Fruit fly (Drosophila melanogaster) whole organism, embryonic: Measurements from ENCODE around the gene CG6700.

Experiments used
- Ada2b ChIP-seq: fragments of 200-800 bp; sonication (Bioruptor generic); IDR thresholded peaks from 2 replicates; pipeline ENCODE4 v1.3.6; 2022; ENCODE audit warnings: missing biosample characterization, missing genetic modification characterization
- B-H1 ChIP-seq: fragments of 200-800 bp; sonication (Bioruptor generic); IDR thresholded peaks from 3 replicates; pipeline ENCODE4 v1.3.6; 2022; ENCODE audit warnings: missing biosample characterization, missing genetic modification characterization
- CG10959 ChIP-seq: fragments of 200-800 bp; sonication (Bioruptor generic); IDR thresholded peaks from 2 replicates; pipeline ENCODE4 v1.3.6; 2022; ENCODE audit warnings: missing biosample characterization, missing genetic modification characterization
- CG10979 ChIP-seq: fragments of 200-800 bp; sonication (Bioruptor generic); optimal IDR thresholded peaks from 2 replicates; lab custom pipeline; 2018; ENCODE audit warnings: missing biosample characterization, mild to moderate bottlenecking, missing genetic modification characterization, moderate library complexity
- CG11247 ChIP-seq: fragments of 200-800 bp; sonication (Bioruptor generic); IDR thresholded peaks from 2 replicates; pipeline ENCODE4 v1.3.6; 2022; ENCODE audit warnings: missing biosample characterization, missing genetic modification characterization
- CG1233 ChIP-seq: fragments of 200-800 bp; sonication (Bioruptor generic); optimal IDR thresholded peaks from 4 replicates; lab custom pipeline; 2018; ENCODE audit warnings: missing biosample characterization, mild to moderate bottlenecking, missing genetic modification characterization
- CG13296 ChIP-seq: fragments of 200-800 bp; sonication (Bioruptor generic); optimal IDR thresholded peaks from 3 replicates; lab custom pipeline; 2018; ENCODE audit warnings: missing biosample characterization, mild to moderate bottlenecking, missing genetic modification characterization
- CG17359 ChIP-seq: fragments of 200-800 bp; sonication (Bioruptor generic); optimal IDR thresholded peaks from 3 replicates; lab custom pipeline; 2018; ENCODE audit warnings: missing biosample characterization, mild to moderate bottlenecking, missing genetic modification characterization, moderate library complexity
- CG2712 ChIP-seq: fragments of 200-800 bp; optimal IDR thresholded peaks from 3 replicates; lab custom pipeline; 2019; ENCODE audit warnings: missing biosample characterization, mild to moderate bottlenecking, missing genetic modification characterization, moderate library complexity
- CG3847 ChIP-seq: fragments of 200-800 bp; sonication (Bioruptor generic); IDR thresholded peaks from 2 replicates; pipeline ENCODE4 v1.3.6; 2022; ENCODE audit warnings: missing biosample characterization, missing genetic modification characterization
- CG4424 ChIP-seq: fragments of 200-800 bp; sonication (Bioruptor generic); optimal IDR thresholded peaks from 3 replicates; lab custom pipeline; 2016; ENCODE audit warnings: missing biosample characterization, missing genetic modification characterization
- CG5953 ChIP-seq: fragments of 200-800 bp; sonication (Bioruptor generic); IDR thresholded peaks from 2 replicates; pipeline ENCODE4 v1.3.6; 2022; ENCODE audit warnings: missing biosample characterization, missing genetic modification characterization
- CG7271 ChIP-seq: fragments of 200-800 bp; sonication (Bioruptor generic); optimal IDR thresholded peaks from 2 replicates; lab custom pipeline; 2018; ENCODE audit warnings: missing biosample characterization, mild to moderate bottlenecking, missing genetic modification characterization, moderate library complexity
- CG7839 ChIP-seq: fragments of 200-800 bp; sonication (Bioruptor generic); optimal IDR thresholded peaks from 3 replicates; lab custom pipeline; 2018; ENCODE audit warnings: missing biosample characterization, mild to moderate bottlenecking, missing genetic modification characterization, moderate library complexity
- CG7928 ChIP-seq: fragments of 200-800 bp; sonication (Bioruptor generic); optimal IDR thresholded peaks from 2 replicates; lab custom pipeline; 2017; ENCODE audit warnings: missing biosample characterization, mild to moderate bottlenecking, missing genetic modification characterization
- CG9215 ChIP-seq: fragments of 200-800 bp; sonication (Bioruptor generic); IDR thresholded peaks from 2 replicates; pipeline ENCODE4 v1.3.6; 2022; ENCODE audit warnings: missing biosample characterization, missing genetic modification characterization
- CG9817 ChIP-seq: fragments of 200-800 bp; sonication (Bioruptor generic); optimal IDR thresholded peaks from 2 replicates; lab custom pipeline; 2018; ENCODE audit warnings: missing biosample characterization, mild to moderate bottlenecking, missing genetic modification characterization, moderate library complexity
- CG9932 ChIP-seq: fragments of 200-800 bp; sonication (Bioruptor generic); IDR thresholded peaks from 2 replicates; pipeline ENCODE4 v1.3.6; 2022; ENCODE audit warnings: missing biosample characterization, missing genetic modification characterization
- Camta ChIP-seq: fragments of 200-800 bp; sonication (Bioruptor generic); optimal IDR thresholded peaks from 2 replicates; lab custom pipeline; 2016; ENCODE audit warnings: missing biosample characterization, missing genetic modification characterization
- CoRest ChIP-seq: fragments of 200-800 bp; sonication (Bioruptor generic); optimal IDR thresholded peaks from 3 replicates; lab custom pipeline; 2018; ENCODE audit warnings: missing biosample characterization, mild to moderate bottlenecking, missing genetic modification characterization, moderate library complexity
- D19A ChIP-seq: fragments of 200-800 bp; optimal IDR thresholded peaks from 3 replicates; lab custom pipeline; 2019; ENCODE audit warnings: missing biosample characterization, mild to moderate bottlenecking, missing genetic modification characterization, moderate library complexity
- Dll ChIP-seq: fragments of 200-800 bp; sonication (Bioruptor generic); IDR thresholded peaks from 4 replicates; pipeline ENCODE4 v1.3.6; 2022; ENCODE audit warnings: missing biosample characterization, missing genetic modification characterization; ENCODE audit not compliant: partially characterized antibody
- Fer3 ChIP-seq: fragments of 200-800 bp; sonication (Bioruptor generic); optimal IDR thresholded peaks from 2 replicates; lab custom pipeline; 2018; ENCODE audit warnings: missing biosample characterization, mild to moderate bottlenecking, missing genetic modification characterization, moderate library complexity
- HLH54F ChIP-seq: fragments of 200-800 bp; sonication (Bioruptor generic); optimal IDR thresholded peaks from 3 replicates; lab custom pipeline; 2016; ENCODE audit warnings: missing biosample characterization, missing genetic modification characterization
- Hsf ChIP-seq: fragments of 200-800 bp; sonication (Bioruptor generic); optimal IDR thresholded peaks from 3 replicates; lab custom pipeline; 2016; ENCODE audit warnings: missing biosample characterization, missing genetic modification characterization
- Mad ChIP-seq: fragments of 200-800 bp; sonication (Bioruptor generic); optimal IDR thresholded peaks from 2 replicates; lab custom pipeline; 2016; ENCODE audit warnings: missing biosample characterization, missing genetic modification characterization
- Optix ChIP-seq: fragments of 200-800 bp; sonication (Bioruptor generic); IDR thresholded peaks from 3 replicates; pipeline ENCODE4 v1.3.6; 2022; ENCODE audit warnings: missing biosample characterization, missing genetic modification characterization
- Side ChIP-seq: fragments of 200-800 bp; sonication (Bioruptor generic); optimal IDR thresholded peaks from 2 replicates; lab custom pipeline; 2016; ENCODE audit warnings: missing biosample characterization, missing genetic modification characterization
- Sox102F ChIP-seq: fragments of 200-800 bp; sonication (Bioruptor generic); optimal IDR thresholded peaks from 2 replicates; lab custom pipeline; 2018; ENCODE audit warnings: missing biosample characterization, mild to moderate bottlenecking, missing genetic modification characterization, moderate library complexity
- bbx ChIP-seq: fragments of 200-800 bp; sonication (Bioruptor generic); IDR thresholded peaks from 2 replicates; pipeline ENCODE4 v1.3.6; 2022; ENCODE audit warnings: missing biosample characterization, missing genetic modification characterization; ENCODE audit not compliant: partially characterized antibody
- bsh ChIP-seq, 2 experiments: fragments of 200-800 bp; sonication (Bioruptor generic); optimal IDR thresholded peaks; 2 replicates each; lab custom pipeline; 2017 to 2018; ENCODE audit warnings: mild to moderate bottlenecking in 2 of 2, missing biosample characterization in 2 of 2, missing genetic modification characterization in 2 of 2, moderate library complexity in 1 of 2
- dati ChIP-seq: fragments of 200-800 bp; sonication (Bioruptor generic); IDR thresholded peaks from 2 replicates; pipeline ENCODE4 v1.3.6; 2022; ENCODE audit warnings: missing biosample characterization, missing genetic modification characterization
- grau ChIP-seq: fragments of 200-800 bp; optimal IDR thresholded peaks from 3 replicates; lab custom pipeline; 2019; ENCODE audit warnings: missing biosample characterization, mild to moderate bottlenecking, missing genetic modification characterization, moderate library complexity
- ind ChIP-seq: fragments of 200-800 bp; sonication (Bioruptor generic); optimal IDR thresholded peaks from 3 replicates; lab custom pipeline; 2016; ENCODE audit warnings: missing biosample characterization, missing genetic modification characterization
- kah ChIP-seq: fragments of 200-800 bp; sonication (Bioruptor generic); optimal IDR thresholded peaks from 2 replicates; lab custom pipeline; 2018; ENCODE audit warnings: missing biosample characterization, mild to moderate bottlenecking, missing genetic modification characterization
- kay ChIP-seq: fragments of 200-800 bp; sonication (Bioruptor generic); optimal IDR thresholded peaks from 2 replicates; lab custom pipeline; 2016; ENCODE audit warnings: missing biosample characterization, missing genetic modification characterization
- ken ChIP-seq: fragments of 200-800 bp; sonication (Bioruptor generic); IDR thresholded peaks from 3 replicates; pipeline ENCODE4 v1.3.6; 2022; ENCODE audit warnings: missing biosample characterization, missing genetic modification characterization
- nom ChIP-seq: fragments of 200-800 bp; sonication (Bioruptor generic); optimal IDR thresholded peaks from 2 replicates; lab custom pipeline; 2017; ENCODE audit warnings: missing biosample characterization, missing genetic modification characterization, mild to moderate bottlenecking, moderate library complexity, missing genetic modification reagents
- oc ChIP-seq: fragments of 200-800 bp; sonication (Bioruptor generic); optimal IDR thresholded peaks from 2 replicates; lab custom pipeline; 2018; ENCODE audit warnings: missing biosample characterization, mild to moderate bottlenecking, missing genetic modification characterization, moderate library complexity
- otp ChIP-seq: fragments of 200-800 bp; sonication (Bioruptor generic); IDR thresholded peaks from 3 replicates; pipeline ENCODE4, ENCODE4 v1.3.6; 2022; ENCODE audit warnings: missing biosample characterization, missing genetic modification characterization
- pho ChIP-seq: fragments of 200-800 bp; sonication (Bioruptor generic); optimal IDR thresholded peaks from 2 replicates; lab custom pipeline; 2016; ENCODE audit warnings: missing biosample characterization, missing genetic modification characterization
- pros ChIP-seq: fragments of 200-800 bp; sonication (Bioruptor generic); optimal IDR thresholded peaks from 3 replicates; lab custom pipeline; 2019; ENCODE audit warnings: missing biosample characterization, mild to moderate bottlenecking, missing genetic modification characterization, moderate library complexity
- psq ChIP-seq: fragments of 200-800 bp; sonication (Bioruptor generic); optimal IDR thresholded peaks from 2 replicates; lab custom pipeline; 2017; ENCODE audit warnings: missing biosample characterization, missing genetic modification characterization
- sens ChIP-seq: fragments of 200-800 bp; sonication (Bioruptor generic); peaks from one replicate; lab custom pipeline; 2016; ENCODE audit warnings: missing biosample characterization, missing genetic modification characterization
- sob ChIP-seq: fragments of 200-800 bp; sonication (Bioruptor generic); IDR thresholded peaks from 2 replicates; pipeline ENCODE4 v1.3.6; 2022; ENCODE audit warnings: missing biosample characterization, missing genetic modification characterization
- stc ChIP-seq: fragments of 200-800 bp; sonication (Bioruptor generic); IDR thresholded peaks from 2 replicates; pipeline ENCODE4 v1.3.6; 2022; ENCODE audit warnings: missing biosample characterization, missing genetic modification characterization
- sug ChIP-seq: fragments of 200-800 bp; optimal IDR thresholded peaks from 2 replicates; lab custom pipeline; 2019; ENCODE audit warnings: missing biosample characterization, mild to moderate bottlenecking, missing genetic modification characterization, moderate library complexity
- wdn ChIP-seq: fragments of 200-800 bp; sonication (Bioruptor generic); IDR thresholded peaks from 2 replicates; pipeline ENCODE4 v1.3.6; 2022; ENCODE audit warnings: missing biosample characterization, missing genetic modification characterization
- zen2 ChIP-seq: fragments of 200-800 bp; sonication (Bioruptor generic); IDR thresholded peaks from 3 replicates; pipeline ENCODE4 v1.3.6; 2022; ENCODE audit warnings: missing biosample characterization, missing genetic modification characterization; ENCODE audit not compliant: partially characterized antibody
- zfh2 ChIP-seq: fragments of 200-800 bp; sonication (Bioruptor generic); optimal IDR thresholded peaks from 2 replicates; lab custom pipeline; 2016; ENCODE audit warnings: missing biosample characterization, missing genetic modification characterization

Gene CG6700

dm6 chr2L:10856328-10856942 lies 14.0 kb upstream of the CG6700 start, which contains the start of gene Dnz1 (continued):
- TF ChIP-seq CG3847 (GFP tag; lab: Robert Waterston, UW) (peak; percentile 65), Dll (GFP tag; lab: Robert Waterston, UW) (no peak), CoRest (peak; percentile 52), HLH54F (peak; percentile 38), pros (no peak), stc (GFP tag; lab: Robert Waterston, UW) (peak; percentile 53), CG1233 (GFP tag; lab: Kevin White, UChicago) (peak; percentile 24), sob (GFP tag; lab: Robert Waterston, UW) (peak; percentile 81), kay (GFP tag; lab: Kevin White, UChicago) (peak; percentile 7), ken (GFP tag; lab: Robert Waterston, UW) (peak; percentile 63; the same call in 1 of the 3 replicates), Hsf (peak; percentile 56), Mad (GFP tag; lab: Kevin White, UChicago) (no peak), ind (GFP tag; lab: Kevin White, UChicago) (peak; percentile 43), bbx (GFP tag; lab: Robert Waterston, UW) (no peak), oc (tag; lab: Kevin White, UChicago) (peak; percentile 10), Side (peak; percentile 42), zen2 (GFP tag; lab: Robert Waterston, UW) (no peak), CG10979 (tag; lab: Kevin White, UChicago) (peak; percentile 53), CG5953 (GFP tag; lab: Robert Waterston, UW) (peak; percentile 55; the same call in 1 of the 2 replicates), CG4424 (peak; percentile 58), psq (GFP tag; lab: Kevin White, UChicago) (no peak), pho (GFP tag; lab: Kevin White, UChicago) (peak; percentile 26), Optix (GFP tag; lab: Robert Waterston, UW) (peak; percentile 46; the same call in 1 of the 3 replicates), Camta (GFP tag; lab: Kevin White, UChicago) (peak; percentile 3), Fer3 (peak; percentile 48), otp (GFP tag; lab: Robert Waterston, UW) (peak; percentile 59; the same call in 1 of the 3 replicates), sug (peak; percentile 60), B-H1 (GFP tag; lab: Robert Waterston, UW) (peak; percentile 19; the same call in 1 of the 3 replicates), CG9817 (tag; lab: Kevin White, UChicago) (peak; percentile 28), kah (GFP tag; lab: Kevin White, UChicago) (no peak), grau (peak; percentile 58), CG11247 (GFP tag; lab: Robert Waterston, UW) (peak; percentile 75), wdn (peak; percentile 54; the same call in 1 of the 2 replicates), Sox102F (GFP tag; lab: Kevin White, UChicago) (peak; percentile 48), Ada2b (peak; percentile 49), sens (GFP tag; lab: Kevin White, UChicago) (peak; percentile 83), CG9215 (GFP tag; lab: Robert Waterston, UW) (peak; percentile 36; the same call in 1 of the 2 replicates), CG7839 (tag; lab: Kevin White, UChicago) (peak; percentile 68), CG9932 (GFP tag; lab: Robert Waterston, UW) (peak; percentile 92), CG13296 (GFP tag; lab: Kevin White, UChicago) (peak; percentile 48), CG7928 (GFP tag; lab: Kevin White, UChicago) (peak; percentile 34), dati (no peak), D19A (tag; lab: Kevin White, UChicago) (peak; percentile 23), CG17359 (tag; lab: Kevin White, UChicago) (peak; percentile 65), nom (GFP tag; lab: Kevin White, UChicago) (peak; percentile 4), CG10959 (GFP tag; lab: Robert Waterston, UW) (no peak), CG7271 (tag; lab: Kevin White, UChicago) (no peak), bsh (GFP tag; optimal IDR thresholded peaks at IDR 0.05; lab: Kevin White, UChicago) (peak in 1 of 2 experiments; percentile 39), CG2712 (tag; lab: Kevin White, UChicago) (peak; percentile 65), zfh2 (peak; percentile 58)
